Worm (Caenorhabditis elegans) whole organism, L3 larva: ENCODE data around the gene F19G12.4.

Experiments
- ceh-82 ChIP-seq: fragments of 150-350 bp; optimal IDR thresholded peaks from 2 replicates; lab custom pipeline; 2014; ENCODE audit warnings: missing biosample characterization, missing genetic modification characterization
- lin-39 ChIP-seq: fragments of 150-350 bp; optimal IDR thresholded peaks from 2 replicates; lab custom pipeline; 2018; ENCODE audit warnings: missing biosample characterization, missing genetic modification reagents, missing genetic modification characterization
- tbx-2 ChIP-seq: sonication (generic microtip); optimal IDR thresholded peaks from 2 replicates; lab custom pipeline; 2016; ENCODE audit warnings: mild to moderate bottlenecking, missing genetic modification characterization, missing compliant biosample characterization
- zag-1 ChIP-seq: fragments of 150-350 bp; optimal IDR thresholded peaks from 2 replicates; lab custom pipeline; 2014; ENCODE audit warnings: missing biosample characterization, missing genetic modification characterization

ce11 chrX:1443556-1444243 lies 26.6 kb downstream of the F19G12.4 start:
- TF ChIP-seq tbx-2 (no peak), lin-39 (tag; lab: Kevin White, UChicago) (no peak), ceh-82 (tag; lab: Kevin White, UChicago) (no peak), zag-1 (tag; lab: Kevin White, UChicago) (no peak)
